Worm (Caenorhabditis elegans) whole organism, L3 larva: ENCODE data around the gene str-44.

ENCODE experiments used
- ama-1 ChIP-seq: fragments of 150-350 bp; optimal IDR thresholded peaks from 2 replicates; lab custom pipeline; 2018
- elt-2 ChIP-seq: sonication (generic microtip); optimal IDR thresholded peaks from 2 replicates; lab custom pipeline; 2016; ENCODE audit warnings: missing genetic modification reagents, mild to moderate bottlenecking, missing genetic modification characterization, missing compliant biosample characterization

- TF ChIP-seq elt-2 (tag; lab: Kevin White, UChicago), result no peak
- TF ChIP-seq ama-1 (lab: Kevin White, UChicago), result no peak
Measured at ce11 chrIV:7165723-7166122, 11.3 kb upstream of the str-44 start, which contains the start of gene rpc-1.
